Fruit fly (Drosophila melanogaster): ENCODE measurements around the gene Atg101.

Atg101 gene

dm6 chrX:18776976-18777925, 14.2 kb upstream of the Atg101 start (continued):
- TF ChIP-seq CG6808 (GFP tag; optimal IDR thresholded peaks at IDR 0.05) = peak; percentile 55
- peak; percentile 31 for TF ChIP-seq topi (GFP tag; optimal IDR thresholded peaks at IDR 0.05)
- TF ChIP-seq ss (GFP tag; optimal IDR thresholded peaks at IDR 0.05) = peak in 1 of 2 experiments; percentile 52
- peak; percentile 78 for TF ChIP-seq CG1621 (tag; optimal IDR thresholded peaks at IDR 0.05)
- TF ChIP-seq CG31627 (GFP tag; optimal IDR thresholded peaks at IDR 0.05) = peak; percentile 58
- peak; percentile 18 for TF ChIP-seq CG10631 (GFP tag; optimal IDR thresholded peaks at IDR 0.05)
- TF ChIP-seq CG4318 (GFP tag; optimal IDR thresholded peaks at IDR 0.05) = no peak
- TF ChIP-seq CG6276 (GFP tag; optimal IDR thresholded peaks at IDR 0.05) = no peak
- TF ChIP-seq Ets21C (GFP tag; optimal IDR thresholded peaks at IDR 0.05) = peak; percentile 38
- peak; percentile 9 for TF ChIP-seq CG3919 (GFP tag; optimal IDR thresholded peaks at IDR 0.05)
- no peak for TF ChIP-seq net (GFP tag; optimal IDR thresholded peaks at IDR 0.05)
- TF ChIP-seq CG32006 (GFP tag; optimal IDR thresholded peaks at IDR 0.05) = no peak
- TF ChIP-seq Eip75B (GFP tag; optimal IDR thresholded peaks at IDR 0.05) = no peak
- TF ChIP-seq OdsH (GFP tag; optimal IDR thresholded peaks at IDR 0.05) = peak; percentile 41
- TF ChIP-seq Sox14 (GFP tag; optimal IDR thresholded peaks at IDR 0.05) = peak; percentile 76
- TF ChIP-seq CG6163 (GFP tag; IDR thresholded peaks at IDR 0.05) = peak; percentile 65; the same call in 2 of the 3 replicates
- TF ChIP-seq Ets96B (tag; optimal IDR thresholded peaks at IDR 0.05) = no peak
- TF ChIP-seq esn (GFP tag; optimal IDR thresholded peaks at IDR 0.05) = peak; percentile 58
- no peak for TF ChIP-seq Lpt (GFP tag; optimal IDR thresholded peaks at IDR 0.05)
- TF ChIP-seq Hr39 (GFP tag; optimal IDR thresholded peaks at IDR 0.05) = peak; percentile 58
- peak; percentile 50 for TF ChIP-seq CG6792 (GFP tag; optimal IDR thresholded peaks at IDR 0.05)

- peak; percentile 87 for TF ChIP-seq svp (GFP tag)
- TF ChIP-seq spab (GFP tag; optimal IDR thresholded peaks at IDR 0.05) = no peak
Observed at dm6 chrX:18779662-18780061, 11.8 kb upstream of the Atg101 start.

dm6 chrX:18780260-18780659, 11.2 kb upstream of the Atg101 start:
- TF ChIP-seq CG9139 (GFP tag; optimal IDR thresholded peaks at IDR 0.05) = no peak
- no peak for TF ChIP-seq svp (GFP tag)
- TF ChIP-seq Eip78C (GFP tag) = peak; percentile 33
- TF ChIP-seq dac (GFP tag; optimal IDR thresholded peaks at IDR 0.05) = no peak
- no peak for TF ChIP-seq Hr38 (GFP tag; optimal IDR thresholded peaks at IDR 0.05)
- peak; percentile 71 for TF ChIP-seq Blimp-1 (GFP tag; optimal IDR thresholded peaks at IDR 0.05)
- no peak for TF ChIP-seq CG7368 (GFP tag; optimal IDR thresholded peaks at IDR 0.05)
- no peak for TF ChIP-seq fd59A (GFP tag; optimal IDR thresholded peaks at IDR 0.05)
- TF ChIP-seq Met (GFP tag; optimal IDR thresholded peaks at IDR 0.05) = no peak

- TF ChIP-seq CG32006 (GFP tag; optimal IDR thresholded peaks at IDR 0.05) (no peak), CG31627 (GFP tag; optimal IDR thresholded peaks at IDR 0.05) (peak; percentile 9), Sox14 (GFP tag; optimal IDR thresholded peaks at IDR 0.05) (peak; percentile 32), Eip78C (GFP tag) (peak; percentile 47), pdm3 (GFP tag; optimal IDR thresholded peaks at IDR 0.05) (peak; percentile 2), CG3919 (GFP tag; optimal IDR thresholded peaks at IDR 0.05) (no peak), spab (GFP tag; optimal IDR thresholded peaks at IDR 0.05) (no peak), CG15336 (GFP tag; IDR thresholded peaks at IDR 0.05) (no peak), Smox (GFP tag; optimal IDR thresholded peaks at IDR 0.05) (no peak), svp (GFP tag) (peak; percentile 67), CG8632 (GFP tag; optimal IDR thresholded peaks at IDR 0.05) (no peak), fd59A (GFP tag; optimal IDR thresholded peaks at IDR 0.05) (no peak)
Observed at dm6 chrX:18783417-18784123, 7.9 kb upstream of the Atg101 start, which contains the start of gene CG18259. Gene CG18259, minus strand, starts transcription at chrX:18783494.

All from whole organism, prepupa.